Worm (Caenorhabditis elegans) whole organism, L1 larva: ENCODE results near the gene C44B9.3.

Experiments
- dpl-1 ChIP-seq, 3 experiments: fragments of 150-350 bp in 2 of 3; sonication (generic microtip) in 1 of 3; optimal IDR thresholded peaks; 2 replicates each; lab custom pipeline; 2014 to 2017; ENCODE audit warnings: missing biosample characterization in 3 of 3, missing genetic modification characterization in 3 of 3, missing genetic modification reagents in 3 of 3
- fkh-4 ChIP-seq: sonication (generic microtip); optimal IDR thresholded peaks from 2 replicates; lab custom pipeline; 2016; ENCODE audit warnings: missing compliant biosample characterization, missing genetic modification characterization, borderline replicate concordance
- mdl-1 ChIP-seq, 2 experiments: fragments of 150-350 bp; optimal IDR thresholded peaks; 2 replicates each; lab custom pipeline; 2014 to 2017; ENCODE audit warnings: missing biosample characterization in 2 of 2, missing genetic modification characterization in 2 of 2, inconsistent platforms in 1 of 2
- nhr-11 ChIP-seq: fragments of 150-350 bp; optimal IDR thresholded peaks from 2 replicates; lab custom pipeline; 2014; ENCODE audit warnings: missing biosample characterization, missing genetic modification characterization
- nhr-47 ChIP-seq: sonication (generic microtip); optimal IDR thresholded peaks from 2 replicates; lab custom pipeline; 2016; ENCODE audit warnings: mild to moderate bottlenecking, missing genetic modification characterization, moderate library complexity, missing compliant biosample characterization
- skn-1 ChIP-seq: fragments of 150-350 bp; optimal IDR thresholded peaks from 2 replicates; lab custom pipeline; 2014; ENCODE audit warnings: missing biosample characterization, missing genetic modification characterization
- snpc-4 ChIP-seq: fragments of 150-350 bp; optimal IDR thresholded peaks from 2 replicates; lab custom pipeline; 2014; ENCODE audit warnings: missing biosample characterization, missing genetic modification characterization
- unc-62 ChIP-seq: fragments of 150-350 bp; optimal IDR thresholded peaks from 2 replicates; lab custom pipeline; 2014; ENCODE audit warnings: missing biosample characterization, missing genetic modification reagents, missing genetic modification characterization

ce11 chrIII:10907678-10908217 is 27.8 kb upstream of the C44B9.3 start:
- no peak for TF ChIP-seq snpc-4 (tag; lab: Kevin White, UChicago)
- peak in 2 of 3 experiments; percentile 27 to 62 for TF ChIP-seq dpl-1 (GFP tag; optimal IDR thresholded peaks at IDR 0.05; lab: Kevin White, UChicago)
- no peak for TF ChIP-seq mdl-1 (tag; optimal IDR thresholded peaks at IDR 0.05; lab: Kevin White, UChicago)
- no peak for TF ChIP-seq skn-1
- no peak for TF ChIP-seq unc-62 (GFP tag; lab: Kevin White, UChicago)
- no peak for TF ChIP-seq nhr-47 (tag; lab: Kevin White, UChicago)
- no peak for TF ChIP-seq nhr-11 (tag; lab: Kevin White, UChicago)
- no peak for TF ChIP-seq fkh-4 (tag; lab: Kevin White, UChicago)
